Worm (Caenorhabditis elegans): ENCODE results near the gene T05G5.4.

The T05G5.4 gene

ce11 chrIII:9798478-9799157 is 49.9 kb downstream of the T05G5.4 start, which contains the start of gene ZK632.2 (continued):
- TF ChIP-seq ztf-16 (tag; optimal IDR thresholded peaks at IDR 0.05) (no peak), ceh-31 (tag; optimal IDR thresholded peaks at IDR 0.05) (no peak)
